Fruit fly (Drosophila melanogaster) whole organism: ENCODE data around the gene CG42824.

Experiments
- Dll ChIP-seq: fragments of >200 bp; optimal IDR thresholded peaks from 2 replicates; lab custom pipeline; 2017
- pan ChIP-seq: fragments of >200 bp; optimal IDR thresholded peaks from 2 replicates; lab custom pipeline; 2017
- psq ChIP-seq: fragments of >200 bp; optimal IDR thresholded peaks from 2 replicates; lab custom pipeline; 2017

dm6 chr3R:17447615-17448014 lies 41.3 kb upstream of the CG42824 start:
- TF ChIP-seq Dll (lab: Kevin White, UChicago) (no peak), psq (no peak), pan (no peak)
